Fruit fly (Drosophila melanogaster) whole organism, prepupa: ENCODE measurements around the gene CG1622.
A peak's percentile ranks its signal among the peaks of the same experiment; 100 is the strongest.

Experiments used
- Blimp-1 ChIP-seq: fragments of 200-800 bp; sonication (Bioruptor generic); optimal IDR thresholded peaks from 3 replicates; lab custom pipeline; 2017; ENCODE audit warnings: missing biosample characterization, missing genetic modification characterization, mild to moderate bottlenecking, moderate library complexity, missing genetic modification reagents
- CG10669 ChIP-seq: fragments of 200-800 bp; sonication (Bioruptor generic); optimal IDR thresholded peaks from 3 replicates; lab custom pipeline; 2018; ENCODE audit warnings: missing biosample characterization, mild to moderate bottlenecking, missing genetic modification characterization, moderate library complexity
- CG11294 ChIP-seq: fragments of 200-800 bp; sonication (Bioruptor generic); IDR thresholded peaks from 2 replicates; pipeline ENCODE4 v1.3.6; 2022; ENCODE audit warnings: missing biosample characterization, missing genetic modification characterization
- CG11762 ChIP-seq: fragments of 200-800 bp; sonication (Bioruptor generic); optimal IDR thresholded peaks from 3 replicates; lab custom pipeline; 2016; ENCODE audit warnings: missing biosample characterization, missing genetic modification characterization; ENCODE audit not compliant: insufficient read depth
- CG15336 ChIP-seq: fragments of 200-800 bp; sonication (Bioruptor generic); IDR thresholded peaks from 2 replicates; pipeline ENCODE4 v1.3.6; 2022; ENCODE audit warnings: missing biosample characterization, missing genetic modification characterization
- CG1621 ChIP-seq: fragments of 200-800 bp; sonication (Bioruptor generic); optimal IDR thresholded peaks from 3 replicates; lab custom pipeline; 2018; ENCODE audit warnings: missing biosample characterization, mild to moderate bottlenecking, missing genetic modification characterization
- CG16779 ChIP-seq: fragments of 200-800 bp; sonication (Bioruptor generic); optimal IDR thresholded peaks from 3 replicates; lab custom pipeline; 2017; ENCODE audit warnings: missing biosample characterization, mild to moderate bottlenecking, missing genetic modification characterization
- CG3032 ChIP-seq: fragments of 200-800 bp; optimal IDR thresholded peaks from 2 replicates; lab custom pipeline; 2019; ENCODE audit warnings: missing biosample characterization, mild to moderate bottlenecking, missing genetic modification characterization, moderate library complexity
- CG31627 ChIP-seq: fragments of 200-800 bp; sonication (Bioruptor generic); optimal IDR thresholded peaks from 3 replicates; lab custom pipeline; 2016; ENCODE audit warnings: missing biosample characterization, missing genetic modification characterization
- CG32006 ChIP-seq: fragments of 200-800 bp; sonication (Bioruptor generic); optimal IDR thresholded peaks from 3 replicates; lab custom pipeline; 2017; ENCODE audit warnings: missing biosample characterization, mild to moderate bottlenecking, missing genetic modification characterization
- CG34406 ChIP-seq: fragments of 200-800 bp; sonication (Bioruptor generic); optimal IDR thresholded peaks from 3 replicates; lab custom pipeline; 2016; ENCODE audit warnings: missing biosample characterization, missing genetic modification characterization
- CG3919 ChIP-seq: fragments of 200-800 bp; sonication (Bioruptor generic); optimal IDR thresholded peaks from 3 replicates; lab custom pipeline; 2016; ENCODE audit warnings: missing biosample characterization, missing genetic modification characterization
- CG4318 ChIP-seq: fragments of 200-800 bp; sonication (Bioruptor generic); optimal IDR thresholded peaks from 3 replicates; lab custom pipeline; 2017; ENCODE audit warnings: missing biosample characterization, mild to moderate bottlenecking, missing genetic modification characterization
- CG6163 ChIP-seq: fragments of 200-800 bp; sonication (Bioruptor generic); IDR thresholded peaks from 3 replicates; pipeline ENCODE4 v1.3.6; 2022; ENCODE audit warnings: missing biosample characterization, missing genetic modification characterization
- CG6276 ChIP-seq: fragments of 200-800 bp; sonication (Bioruptor generic); optimal IDR thresholded peaks from 2 replicates; lab custom pipeline; 2017; ENCODE audit warnings: missing biosample characterization, mild to moderate bottlenecking, missing genetic modification characterization
- CG6792 ChIP-seq: fragments of 200-800 bp; sonication (Bioruptor generic); optimal IDR thresholded peaks from 3 replicates; lab custom pipeline; 2016; ENCODE audit warnings: missing biosample characterization, missing genetic modification characterization
- CG6808 ChIP-seq: fragments of 200-800 bp; sonication (Bioruptor generic); optimal IDR thresholded peaks from 3 replicates; lab custom pipeline; 2017; ENCODE audit warnings: missing biosample characterization, missing genetic modification characterization, mild to moderate bottlenecking, moderate library complexity, missing genetic modification reagents
- CG6854 ChIP-seq: fragments of 200-800 bp; sonication (Bioruptor generic); optimal IDR thresholded peaks from 2 replicates; lab custom pipeline; 2017; ENCODE audit warnings: missing biosample characterization, mild to moderate bottlenecking, missing genetic modification characterization
- CG7368 ChIP-seq: fragments of 200-800 bp; sonication (Bioruptor generic); optimal IDR thresholded peaks from 3 replicates; lab custom pipeline; 2016; ENCODE audit warnings: missing biosample characterization, missing genetic modification characterization
- CG8119 ChIP-seq: fragments of 200-800 bp; sonication (Bioruptor generic); IDR thresholded peaks from 3 replicates; pipeline ENCODE4 v1.3.6; 2022; ENCODE audit warnings: missing biosample characterization, missing genetic modification characterization
- Eip75B ChIP-seq: fragments of 200-800 bp; sonication (Bioruptor generic); optimal IDR thresholded peaks from 3 replicates; lab custom pipeline; 2016; ENCODE audit warnings: missing biosample characterization, missing genetic modification characterization
- Eip78C ChIP-seq: fragments of 200-800 bp; sonication (Bioruptor generic); peaks from one replicate; lab custom pipeline; 2016; ENCODE audit warnings: missing biosample characterization, missing genetic modification characterization
- Eip93F ChIP-seq: fragments of 200-800 bp; sonication (Bioruptor generic); optimal IDR thresholded peaks from 2 replicates; lab custom pipeline; 2016; ENCODE audit warnings: missing biosample characterization, mild to moderate bottlenecking, missing genetic modification characterization
- Ets21C ChIP-seq: fragments of 200-800 bp; sonication (Bioruptor generic); optimal IDR thresholded peaks from 3 replicates; lab custom pipeline; 2016; ENCODE audit warnings: missing biosample characterization, missing genetic modification characterization
- Gug ChIP-seq: fragments of 200-800 bp; sonication (Bioruptor generic); IDR thresholded peaks from 2 replicates; pipeline ENCODE4 v1.3.6; 2022; ENCODE audit warnings: missing biosample characterization, missing genetic modification characterization
- Met ChIP-seq: fragments of 200-800 bp; sonication (Bioruptor generic); optimal IDR thresholded peaks from 3 replicates; lab custom pipeline; 2016; ENCODE audit warnings: missing biosample characterization, missing genetic modification characterization
- OdsH ChIP-seq: fragments of 200-800 bp; sonication (Bioruptor generic); optimal IDR thresholded peaks from 3 replicates; lab custom pipeline; 2016; ENCODE audit warnings: missing biosample characterization, missing genetic modification characterization
- Smox ChIP-seq: fragments of 200-800 bp; sonication (Bioruptor generic); optimal IDR thresholded peaks from 3 replicates; lab custom pipeline; 2016; ENCODE audit warnings: missing biosample characterization, missing genetic modification characterization
- Sox102F ChIP-seq: fragments of 200-800 bp; sonication (Bioruptor generic); optimal IDR thresholded peaks from 2 replicates; lab custom pipeline; 2016; ENCODE audit warnings: missing biosample characterization, mild to moderate bottlenecking, missing genetic modification characterization
- Sox14 ChIP-seq: fragments of 200-800 bp; sonication (Bioruptor generic); optimal IDR thresholded peaks from 3 replicates; lab custom pipeline; 2016; ENCODE audit warnings: missing biosample characterization, missing genetic modification characterization
- Sox15 ChIP-seq: fragments of 200-800 bp; sonication (Bioruptor generic); optimal IDR thresholded peaks from 3 replicates; lab custom pipeline; 2016; ENCODE audit warnings: missing biosample characterization, missing genetic modification characterization
- cyc ChIP-seq: fragments of 200-800 bp; sonication (Bioruptor generic); optimal IDR thresholded peaks from 3 replicates; lab custom pipeline; 2016; ENCODE audit warnings: missing biosample characterization, missing genetic modification characterization
- dsx ChIP-seq: fragments of 200-800 bp; optimal IDR thresholded peaks from 3 replicates; lab custom pipeline; 2019; ENCODE audit warnings: missing biosample characterization, mild to moderate bottlenecking, missing genetic modification characterization, moderate library complexity; ENCODE audit not compliant: poor library complexity, severe bottlenecking
- eg ChIP-seq: fragments of 200-800 bp; sonication (Bioruptor generic); IDR thresholded peaks from 3 replicates; pipeline ENCODE4 v1.3.6; 2022; ENCODE audit warnings: missing biosample characterization, missing genetic modification characterization
- esn ChIP-seq: fragments of 200-800 bp; sonication (Bioruptor generic); optimal IDR thresholded peaks from 2 replicates; lab custom pipeline; 2016; ENCODE audit warnings: missing biosample characterization, mild to moderate bottlenecking, missing genetic modification characterization, moderate library complexity
- fd59A ChIP-seq: fragments of 200-800 bp; sonication (Bioruptor generic); optimal IDR thresholded peaks from 2 replicates; lab custom pipeline; 2017; ENCODE audit warnings: missing biosample characterization, mild to moderate bottlenecking, missing genetic modification characterization, missing genetic modification reagents
- fd85E ChIP-seq: fragments of 200-800 bp; sonication (Bioruptor generic); optimal IDR thresholded peaks from 3 replicates; lab custom pipeline; 2016; ENCODE audit warnings: missing biosample characterization, missing genetic modification characterization
- fkh ChIP-seq: fragments of 200-800 bp; sonication (Bioruptor generic); optimal IDR thresholded peaks from 3 replicates; lab custom pipeline; 2017; ENCODE audit warnings: missing biosample characterization, mild to moderate bottlenecking, missing genetic modification characterization, moderate library complexity
- lz ChIP-seq: fragments of 200-800 bp; sonication (Bioruptor generic); optimal IDR thresholded peaks from 3 replicates; lab custom pipeline; 2016; ENCODE audit warnings: missing biosample characterization, missing genetic modification characterization
- net ChIP-seq: fragments of 200-800 bp; sonication (Bioruptor generic); optimal IDR thresholded peaks from 3 replicates; lab custom pipeline; 2016; ENCODE audit warnings: missing biosample characterization, missing genetic modification characterization
- pdm3 ChIP-seq: fragments of 200-800 bp; sonication (Bioruptor generic); optimal IDR thresholded peaks from 3 replicates; lab custom pipeline; 2016; ENCODE audit warnings: missing biosample characterization, missing genetic modification characterization
- salr ChIP-seq, 2 experiments: fragments of 200-800 bp; sonication (Bioruptor generic); optimal IDR thresholded peaks; 3 replicates each; lab custom pipeline; 2016 to 2018; ENCODE audit warnings: missing biosample characterization in 2 of 2, missing genetic modification characterization in 2 of 2, mild to moderate bottlenecking in 1 of 2
- spab ChIP-seq: fragments of 200-800 bp; sonication (Bioruptor generic); optimal IDR thresholded peaks from 2 replicates; lab custom pipeline; 2017; ENCODE audit warnings: missing biosample characterization, mild to moderate bottlenecking, missing genetic modification characterization, missing genetic modification reagents
- svp ChIP-seq: fragments of 200-800 bp; sonication (Bioruptor generic); peaks from one replicate; lab custom pipeline; 2016; ENCODE audit warnings: missing biosample characterization, missing genetic modification characterization
- topi ChIP-seq: fragments of 200-800 bp; sonication (Bioruptor generic); optimal IDR thresholded peaks from 3 replicates; lab custom pipeline; 2016; ENCODE audit warnings: missing biosample characterization, missing genetic modification characterization
- vri ChIP-seq: fragments of 200-800 bp; sonication (Bioruptor generic); optimal IDR thresholded peaks from 3 replicates; lab custom pipeline; 2016; ENCODE audit warnings: missing biosample characterization, mild to moderate bottlenecking, missing genetic modification characterization

The CG1622 gene

dm6 chrX:13312200-13312599, 15.3 kb downstream of the CG1622 start (continued):
- peak; percentile 67 for TF ChIP-seq CG3032 (tag; lab: Kevin White, UChicago)
- TF ChIP-seq CG6163 (GFP tag; lab: Robert Waterston, UW): peak; percentile 71
- TF ChIP-seq CG10669: peak; percentile 65
- TF ChIP-seq fkh (GFP tag; lab: Kevin White, UChicago): no peak
- peak; percentile 85 for TF ChIP-seq Eip78C (GFP tag; lab: Kevin White, UChicago)
- peak; percentile 46 for TF ChIP-seq CG6276 (GFP tag; lab: Kevin White, UChicago)
- peak; percentile 36 for TF ChIP-seq CG6854 (GFP tag; lab: Kevin White, UChicago)
- TF ChIP-seq Sox14: peak; percentile 60
- peak; percentile 72 for TF ChIP-seq CG15336
- no peak for TF ChIP-seq Eip93F (GFP tag; lab: Kevin White, UChicago)
- TF ChIP-seq fd59A (GFP tag; lab: Kevin White, UChicago): peak; percentile 65
- peak; percentile 45 for TF ChIP-seq CG7368 (GFP tag; lab: Kevin White, UChicago)

- TF ChIP-seq CG15336 (no peak), Smox (GFP tag; lab: Kevin White, UChicago) (no peak), CG3032 (tag; lab: Kevin White, UChicago) (no peak), CG7368 (GFP tag; lab: Kevin White, UChicago) (no peak), Sox102F (GFP tag; lab: Kevin White, UChicago) (no peak), CG6808 (GFP tag; lab: Kevin White, UChicago) (no peak), Gug (GFP tag; lab: Robert Waterston, UW) (no peak), CG16779 (tag; lab: Kevin White, UChicago) (no peak), svp (GFP tag; lab: Kevin White, UChicago) (no peak), Sox14 (no peak), CG11762 (no peak)
Measured at dm6 chrX:13313133-13313532, 16.3 kb downstream of the CG1622 start.

DNA sequence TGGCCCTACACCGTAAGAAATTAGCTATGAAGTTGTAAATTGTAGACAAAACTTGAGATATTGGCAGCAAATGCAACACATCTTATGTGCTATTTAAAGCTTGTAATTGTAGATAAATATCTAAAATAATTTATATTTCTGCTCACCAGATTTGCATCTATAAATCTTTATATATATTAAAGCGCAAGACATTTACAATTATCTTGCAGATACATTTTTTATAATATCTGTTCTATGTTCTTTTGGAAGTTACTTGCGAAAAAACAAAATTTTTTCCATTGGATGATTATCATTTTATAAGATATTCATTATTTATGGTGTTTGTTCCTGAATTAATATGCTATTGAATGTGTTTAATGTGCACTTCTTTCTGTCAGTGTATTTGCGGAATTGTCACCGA, 17.4 kb downstream of the CG1622 start:
- TF ChIP-seq vri (GFP tag; lab: Kevin White, UChicago): no peak
- 0 out of 3 replicates have a peak, but pooled peaks have one; percentile 18 for TF ChIP-seq CG6163 (GFP tag; lab: Robert Waterston, UW)
- TF ChIP-seq CG10669: peak; percentile 35
- TF ChIP-seq topi (GFP tag; lab: Kevin White, UChicago): peak; percentile 26
- TF ChIP-seq Sox102F (GFP tag; lab: Kevin White, UChicago): no peak
- TF ChIP-seq Ets21C (GFP tag; lab: Kevin White, UChicago): no peak
- TF ChIP-seq CG3032 (tag; lab: Kevin White, UChicago): peak; percentile 54
- peak; percentile 14 for TF ChIP-seq esn (GFP tag; lab: Kevin White, UChicago)
- TF ChIP-seq CG6808 (GFP tag; lab: Kevin White, UChicago): peak; percentile 33
- no peak for TF ChIP-seq fd85E (GFP tag; lab: Kevin White, UChicago)
- TF ChIP-seq salr (GFP tag; optimal IDR thresholded peaks at IDR 0.05; lab: Kevin White, UChicago): peak in 1 of 2 experiments; percentile 32
- TF ChIP-seq Blimp-1 (GFP tag; lab: Kevin White, UChicago): no peak
- TF ChIP-seq CG6792 (GFP tag; lab: Kevin White, UChicago): peak; percentile 39
- TF ChIP-seq CG1621: no peak
- peak; percentile 16 for TF ChIP-seq Eip75B (GFP tag; lab: Kevin White, UChicago)
- TF ChIP-seq Sox15: no peak
- peak; percentile 7 for TF ChIP-seq CG31627 (GFP tag; lab: Kevin White, UChicago)
- TF ChIP-seq eg (GFP tag; lab: Robert Waterston, UW): no peak
- peak; percentile 10 for TF ChIP-seq CG4318
- TF ChIP-seq OdsH (GFP tag; lab: Kevin White, UChicago): peak; percentile 39
- TF ChIP-seq net (GFP tag; lab: Kevin White, UChicago): no peak
- TF ChIP-seq pdm3 (GFP tag; lab: Kevin White, UChicago): no peak
- no peak for TF ChIP-seq Eip93F (GFP tag; lab: Kevin White, UChicago)
- peak; percentile 76 for TF ChIP-seq svp (GFP tag; lab: Kevin White, UChicago)
- TF ChIP-seq CG3919 (GFP tag; lab: Kevin White, UChicago): no peak
- TF ChIP-seq CG11294 (GFP tag; lab: Robert Waterston, UW): no peak
- TF ChIP-seq spab (GFP tag; lab: Kevin White, UChicago): peak; percentile 15
- no peak for TF ChIP-seq CG11762
- TF ChIP-seq cyc (GFP tag; lab: Kevin White, UChicago): no peak
- no peak for TF ChIP-seq Gug (GFP tag; lab: Robert Waterston, UW)
- TF ChIP-seq Smox (GFP tag; lab: Kevin White, UChicago): peak; percentile 15
- TF ChIP-seq CG32006: peak; percentile 59
- peak; percentile 9 for TF ChIP-seq Met (GFP tag; lab: Kevin White, UChicago)
- TF ChIP-seq lz (GFP tag; lab: Kevin White, UChicago): peak; percentile 11
- TF ChIP-seq CG34406: peak; percentile 28
- TF ChIP-seq dsx (GFP tag; lab: Kevin White, UChicago): no peak
- TF ChIP-seq CG6276 (GFP tag; lab: Kevin White, UChicago): peak; percentile 33
- no peak for TF ChIP-seq CG8119 (GFP tag; lab: Robert Waterston, UW)
